Fruit fly (Drosophila melanogaster) S2 (cell line): ENCODE results near the gene CG34165.

Experiments
- CG8478 ChIP-seq: fragments of >200 bp; optimal IDR thresholded peaks from 2 replicates; lab custom pipeline; 2018
- CTCF ChIP-seq, 2 experiments: fragments of >200 bp; optimal IDR thresholded peaks; 2 replicates each; lab custom pipeline; 2018

DNA sequence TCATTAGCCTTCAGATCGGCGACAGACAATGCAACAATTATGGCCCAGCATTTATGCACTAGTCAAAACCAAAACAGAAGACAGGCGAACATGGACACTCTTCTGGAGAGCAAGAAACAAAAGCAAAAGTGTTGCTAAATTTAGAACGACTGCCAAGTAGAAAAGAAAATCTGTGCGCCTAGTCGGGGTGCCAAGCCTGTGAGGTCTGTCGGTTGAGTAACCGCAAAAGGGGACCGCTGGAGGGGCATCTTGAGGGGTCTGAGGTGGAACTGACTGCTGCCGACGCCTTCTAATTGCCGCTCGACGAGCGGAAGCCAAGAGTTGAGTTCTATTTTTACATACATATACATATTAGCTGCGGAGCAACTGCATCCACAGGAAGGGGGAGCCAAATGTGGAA, 28.6 kb upstream of the CG34165 start:
- TF ChIP-seq CTCF (optimal IDR thresholded peaks at IDR 0.05; lab: Kevin White, UChicago) (no peak), CG8478 (lab: Kevin White, UChicago) (no peak)
